Fruit fly (Drosophila melanogaster) whole organism, wandering third instar larva: Measurements from ENCODE around the gene topi.

Experiments used
- Abd-B ChIP-seq: fragments of >200 bp; optimal IDR thresholded peaks from 2 replicates; lab custom pipeline; 2017; ENCODE audit warnings: missing biosample characterization, missing genetic modification characterization
- CG32264 ChIP-seq: fragments of 200-800 bp; sonication (Bioruptor generic); optimal IDR thresholded peaks from 2 replicates; lab custom pipeline; 2016; ENCODE audit warnings: missing biosample characterization, missing genetic modification characterization
- CG9705 ChIP-seq: fragments of 200-800 bp; sonication (Bioruptor generic); optimal IDR thresholded peaks from 2 replicates; lab custom pipeline; 2018; ENCODE audit warnings: missing biosample characterization, mild to moderate bottlenecking, missing genetic modification characterization
- CrebA ChIP-seq: fragments of 200-800 bp; sonication (Bioruptor generic); optimal IDR thresholded peaks from 2 replicates; lab custom pipeline; 2016; ENCODE audit warnings: missing biosample characterization, mild to moderate bottlenecking, missing genetic modification characterization, borderline replicate concordance
- Dfd ChIP-seq: fragments of >200 bp; optimal IDR thresholded peaks from 2 replicates; lab custom pipeline; 2017; ENCODE audit warnings: missing biosample characterization, missing genetic modification characterization
- Dif ChIP-seq: fragments of 200-275, 200-300 bp; sonication (Bioruptor generic); optimal IDR thresholded peaks from 2 replicates; lab custom pipeline; 2018; ENCODE audit warnings: missing biosample characterization, missing genetic modification characterization; ENCODE audit not compliant: partially characterized antibody
- GATAd ChIP-seq: sonication (Bioruptor generic); optimal IDR thresholded peaks from 2 replicates; lab custom pipeline; 2016; ENCODE audit warnings: missing biosample characterization, missing genetic modification characterization
- HLH106 ChIP-seq: fragments of 200-800 bp; optimal IDR thresholded peaks from 3 replicates; lab custom pipeline; 2019; ENCODE audit warnings: missing biosample characterization, mild to moderate bottlenecking, missing genetic modification characterization, moderate library complexity
- Hnf4 ChIP-seq: fragments of 200-800 bp; sonication (Bioruptor generic); optimal IDR thresholded peaks from 2 replicates; lab custom pipeline; 2016; ENCODE audit warnings: missing biosample characterization, mild to moderate bottlenecking, missing genetic modification characterization
- Hr78 ChIP-seq: fragments of >200 bp; optimal IDR thresholded peaks from 2 replicates; lab custom pipeline; 2017; ENCODE audit warnings: missing biosample characterization, missing genetic modification characterization
- Hr83 ChIP-seq: fragments of 200-300 bp; sonication (Bioruptor generic); optimal IDR thresholded peaks from 2 replicates; lab custom pipeline; 2016; ENCODE audit warnings: missing biosample characterization, mild to moderate bottlenecking, missing genetic modification characterization, moderate library complexity; ENCODE audit not compliant: poor library complexity, severe bottlenecking
- Jra ChIP-seq: sonication (Bioruptor generic); optimal IDR thresholded peaks from 2 replicates; lab custom pipeline; 2016; ENCODE audit warnings: missing biosample characterization, missing genetic modification characterization
- Mio ChIP-seq: sonication (Bioruptor generic); optimal IDR thresholded peaks from 2 replicates; lab custom pipeline; 2016; ENCODE audit warnings: missing biosample characterization, missing genetic modification characterization
- Myc ChIP-seq: fragments of >200 bp; optimal IDR thresholded peaks from 2 replicates; lab custom pipeline; 2017
- N ChIP-seq: fragments of >200 bp; optimal IDR thresholded peaks from 2 replicates; lab custom pipeline; 2018; ENCODE audit warnings: missing biosample characterization, missing external identifiers, missing genetic modification characterization
- OdsH ChIP-seq: fragments of 200-800 bp; sonication (Bioruptor generic); optimal IDR thresholded peaks from 2 replicates; lab custom pipeline; 2016; ENCODE audit warnings: missing biosample characterization, mild to moderate bottlenecking, missing genetic modification characterization
- Rel ChIP-seq, 2 experiments: fragments of 200-800 bp; sonication (Bioruptor generic) in 1 of 2; optimal IDR thresholded peaks; 2 replicates in 1 of 2; 3 replicates in 1 of 2; lab custom pipeline; 2016 to 2019; ENCODE audit warnings: mild to moderate bottlenecking in 2 of 2, missing biosample characterization in 2 of 2, missing genetic modification characterization in 2 of 2, moderate library complexity in 1 of 2
- Sp1 ChIP-seq: fragments of 200-800 bp; sonication (Bioruptor generic); optimal IDR thresholded peaks from 3 replicates; lab custom pipeline; 2019; ENCODE audit warnings: missing biosample characterization, mild to moderate bottlenecking, missing genetic modification characterization, moderate library complexity
- Vsx2 ChIP-seq: fragments of 200-300, 225-300 bp; sonication (Bioruptor generic); optimal IDR thresholded peaks from 2 replicates; lab custom pipeline; 2018; ENCODE audit warnings: missing biosample characterization, missing genetic modification characterization; ENCODE audit not compliant: partially characterized antibody
- br ChIP-seq: fragments of 200-800 bp; sonication (Bioruptor generic); optimal IDR thresholded peaks from 2 replicates; lab custom pipeline; 2016; ENCODE audit warnings: missing biosample characterization, missing genetic modification characterization
- brk ChIP-seq: fragments of 200-800 bp; sonication (Bioruptor generic); optimal IDR thresholded peaks from 2 replicates; lab custom pipeline; 2016; ENCODE audit warnings: missing biosample characterization, mild to moderate bottlenecking, missing genetic modification characterization
- dl ChIP-seq, 2 experiments: fragments of 175-275, 200-275 bp in 1 of 2; fragments of 200-275 bp in 1 of 2; sonication (Bioruptor generic); optimal IDR thresholded peaks; lab custom pipeline; 2018; ENCODE audit warnings: mild to moderate bottlenecking in 2 of 2, missing biosample characterization in 2 of 2, missing genetic modification characterization in 2 of 2, moderate library complexity in 2 of 2; ENCODE audit not compliant: partially characterized antibody in 2 of 2, insufficient read depth in 1 of 2
- dmrt93B ChIP-seq: fragments of 200-800 bp; sonication (Bioruptor generic); optimal IDR thresholded peaks from 2 replicates; lab custom pipeline; 2018; ENCODE audit warnings: missing biosample characterization, mild to moderate bottlenecking, missing genetic modification characterization
- dsf ChIP-seq: sonication (Bioruptor generic); optimal IDR thresholded peaks from 2 replicates; lab custom pipeline; 2016; ENCODE audit warnings: missing biosample characterization, missing genetic modification characterization, borderline replicate concordance
- ey ChIP-seq: fragments of 200-800 bp; sonication (Bioruptor generic); optimal IDR thresholded peaks from 2 replicates; lab custom pipeline; 2016; ENCODE audit warnings: missing biosample characterization, missing genetic modification characterization
- foxo ChIP-seq, 2 experiments: fragments of 200-800 bp; sonication (Bioruptor generic); optimal IDR thresholded peaks; 2 replicates in 1 of 2; 3 replicates in 1 of 2; lab custom pipeline; 2016 to 2017; ENCODE audit warnings: missing biosample characterization in 2 of 2, missing genetic modification characterization in 2 of 2
- fru ChIP-seq: fragments of 200-800 bp; sonication (Bioruptor generic); optimal IDR thresholded peaks from 3 replicates; lab custom pipeline; 2016; ENCODE audit warnings: missing biosample characterization, mild to moderate bottlenecking, missing genetic modification characterization
- h ChIP-seq: fragments of 200-800 bp; sonication (Bioruptor generic); optimal IDR thresholded peaks from 3 replicates; lab custom pipeline; 2016; ENCODE audit warnings: missing biosample characterization, mild to moderate bottlenecking, missing genetic modification characterization
- jim ChIP-seq: fragments of 175-275, 200-325 bp; sonication (Bioruptor generic); optimal IDR thresholded peaks from 2 replicates; lab custom pipeline; 2016; ENCODE audit warnings: missing biosample characterization, mild to moderate bottlenecking, missing genetic modification characterization
- lola ChIP-seq: fragments of >200 bp; optimal IDR thresholded peaks from 2 replicates; lab custom pipeline; 2017; ENCODE audit warnings: missing biosample characterization, missing genetic modification characterization
- pan ChIP-seq: fragments of >200 bp; optimal IDR thresholded peaks from 2 replicates; lab custom pipeline; 2017
- psq ChIP-seq: fragments of 200-800 bp; sonication (Bioruptor generic); optimal IDR thresholded peaks from 3 replicates; lab custom pipeline; 2017; ENCODE audit warnings: missing biosample characterization, mild to moderate bottlenecking, missing genetic modification characterization, moderate library complexity
- rgr ChIP-seq: fragments of 200-800 bp; sonication (Bioruptor generic); optimal IDR thresholded peaks from 3 replicates; lab custom pipeline; 2016; ENCODE audit warnings: missing biosample characterization, mild to moderate bottlenecking, missing genetic modification characterization
- sage ChIP-seq: fragments of 200-800 bp; sonication (Bioruptor generic); optimal IDR thresholded peaks from 2 replicates; lab custom pipeline; 2016; ENCODE audit warnings: missing biosample characterization, mild to moderate bottlenecking, missing genetic modification characterization
- sv ChIP-seq: fragments of 200-800 bp; sonication (Bioruptor generic); optimal IDR thresholded peaks from 3 replicates; lab custom pipeline; 2016; ENCODE audit warnings: missing biosample characterization, missing genetic modification characterization
- tai ChIP-seq: sonication (Bioruptor generic); optimal IDR thresholded peaks from 2 replicates; lab custom pipeline; 2016; ENCODE audit warnings: missing biosample characterization, missing genetic modification characterization
- usp ChIP-seq: fragments of >200 bp; optimal IDR thresholded peaks from 2 replicates; lab custom pipeline; 2017; ENCODE audit warnings: missing biosample characterization, missing genetic modification characterization
- woc ChIP-seq: sonication (Bioruptor generic); optimal IDR thresholded peaks from 2 replicates; lab custom pipeline; 2016; ENCODE audit warnings: missing biosample characterization, mild to moderate bottlenecking, missing genetic modification characterization

Gene topi

DNA sequence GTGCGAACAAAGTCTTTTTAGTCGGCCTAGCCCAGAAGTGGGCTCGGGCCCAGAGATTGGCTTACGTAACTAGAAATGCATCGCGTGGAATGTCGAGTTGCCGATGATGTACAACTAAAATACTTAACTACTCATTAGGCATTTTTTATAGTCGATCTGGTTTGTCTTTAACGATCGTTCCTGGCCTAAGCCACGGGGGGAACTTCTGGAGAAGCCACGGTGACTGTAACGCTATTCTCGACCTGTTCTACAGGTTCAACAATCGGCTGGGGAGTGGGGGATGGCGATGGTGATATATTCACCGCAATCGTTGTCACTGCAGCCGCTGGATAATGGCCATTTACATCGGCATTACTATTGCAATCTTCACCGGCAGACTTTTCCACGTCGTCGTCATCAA is 28.7 kb upstream of the topi start, which contains the start of gene CG34409:
Gene CG34409, minus strand, starts transcription at position 101 of the 400 bp plus-strand sequence.
- no peak for TF ChIP-seq woc (GFP tag; lab: Kevin White, UChicago)
- TF ChIP-seq dmrt93B (GFP tag; lab: Kevin White, UChicago), result no peak
- no peak for TF ChIP-seq Dif (GFP tag; lab: Kevin White, UChicago)
- TF ChIP-seq brk (GFP tag; lab: Kevin White, UChicago), result no peak
- no peak for TF ChIP-seq sv
- TF ChIP-seq ey (GFP tag; lab: Kevin White, UChicago), result no peak
- no peak for TF ChIP-seq CrebA
- TF ChIP-seq fru (GFP tag; lab: Kevin White, UChicago), result no peak
- no peak for TF ChIP-seq CG9705
- no peak for TF ChIP-seq rgr (GFP tag; lab: Kevin White, UChicago)
- TF ChIP-seq Mio (GFP tag; lab: Kevin White, UChicago), result no peak
- no peak for TF ChIP-seq Sp1
- no peak for TF ChIP-seq psq
- no peak for TF ChIP-seq N (GFP tag; lab: Kevin White, UChicago)
- no peak for TF ChIP-seq Jra (GFP tag; lab: Kevin White, UChicago)
- no peak for TF ChIP-seq sage
- TF ChIP-seq Vsx2 (GFP tag; lab: Kevin White, UChicago), result no peak
- TF ChIP-seq, all 38 proteins: peak for 0

dm6 chr3R:9747272-9747874 is 27.5 kb upstream of the topi start, which contains the start of gene CG12948:
CG12948 (minus strand) TSS chr3R:9747744.
- TF ChIP-seq usp (GFP tag; lab: Kevin White, UChicago) (no peak), lola (GFP tag; lab: Kevin White, UChicago) (no peak), CG9705 (peak; percentile 74), dsf (peak; percentile 10), CrebA (no peak), Abd-B (no peak), sage (no peak), CG32264 (GFP tag; lab: Kevin White, UChicago) (no peak), h (GFP tag; lab: Kevin White, UChicago) (no peak), Sp1 (peak; percentile 76), dmrt93B (GFP tag; lab: Kevin White, UChicago) (no peak), rgr (GFP tag; lab: Kevin White, UChicago) (peak; percentile 73), Mio (GFP tag; lab: Kevin White, UChicago) (no peak), Hr83 (no peak), Vsx2 (GFP tag; lab: Kevin White, UChicago) (no peak), OdsH (GFP tag; lab: Kevin White, UChicago) (peak; percentile 55), Dfd (GFP tag; lab: Kevin White, UChicago) (no peak), ey (GFP tag; lab: Kevin White, UChicago) (peak; percentile 51), Dif (GFP tag; lab: Kevin White, UChicago) (peak; percentile 17), brk (GFP tag; lab: Kevin White, UChicago) (no peak), tai (GFP tag; lab: Kevin White, UChicago) (no peak), Rel (GFP tag; optimal IDR thresholded peaks at IDR 0.05; lab: Kevin White, UChicago) (no peak), Rel (tag; optimal IDR thresholded peaks at IDR 0.05; lab: Kevin White, UChicago) (peak; percentile 65), dl (GFP tag; optimal IDR thresholded peaks at IDR 0.05; lab: Kevin White, UChicago; ENCODE audit: insufficient read depth in 1 of 2, partially characterized antibody in 2 of 2) (no peak), woc (GFP tag; lab: Kevin White, UChicago) (peak; percentile 96), psq (peak; percentile 53), Myc (lab: Kevin White, UChicago) (peak; percentile 50), Hr78 (GFP tag; lab: Kevin White, UChicago) (no peak), sv (peak; percentile 55), fru (GFP tag; lab: Kevin White, UChicago) (no peak), Hnf4 (GFP tag; lab: Kevin White, UChicago) (no peak), br (GFP tag; lab: Kevin White, UChicago) (peak; percentile 80), Jra (GFP tag; lab: Kevin White, UChicago) (no peak), jim (GFP tag; lab: Kevin White, UChicago) (no peak), GATAd (GFP tag; lab: Kevin White, UChicago) (no peak), foxo (GFP tag; optimal IDR thresholded peaks at IDR 0.05; lab: Kevin White, UChicago) (peak in 1 of 2 experiments; percentile 32), HLH106 (peak; percentile 79), N (GFP tag; lab: Kevin White, UChicago) (no peak), pan (lab: Kevin White, UChicago) (no peak)
